Fruit fly (Drosophila melanogaster): ENCODE measurements around the gene CaMKI.

DNA sequence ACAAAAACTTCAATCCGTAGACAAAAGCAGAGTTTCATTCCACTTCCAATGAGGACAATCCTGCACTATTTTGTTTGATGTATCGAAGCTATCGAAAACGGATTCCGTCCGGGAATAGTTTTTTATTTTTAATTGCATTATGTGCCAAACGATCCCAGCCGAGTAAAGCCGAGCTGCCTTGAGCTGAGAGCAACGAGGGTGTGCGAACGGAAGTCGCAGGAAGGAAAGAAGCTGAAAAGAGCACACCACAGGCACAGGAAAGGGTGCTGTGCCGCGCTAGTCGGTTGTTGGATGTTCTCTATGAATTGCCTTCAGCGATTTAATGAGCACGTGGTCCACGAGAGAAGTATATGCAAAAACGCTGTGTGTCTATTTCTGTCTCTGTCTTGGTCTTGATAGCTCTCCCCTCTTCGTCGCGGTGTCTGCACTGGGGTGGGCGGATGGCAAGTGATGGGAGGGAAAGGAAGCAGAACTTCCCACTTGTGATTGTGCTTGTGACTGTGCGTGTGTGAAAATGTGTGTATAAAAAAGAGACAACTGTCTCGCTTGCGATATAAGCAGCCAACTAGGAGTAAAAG is 57.3 kb downstream of the CaMKI start:
- TF ChIP-seq ttk (optimal IDR thresholded peaks at IDR 0.05) (no peak), h (optimal IDR thresholded peaks at IDR 0.05) (no peak), Myc (optimal IDR thresholded peaks at IDR 0.05) (no peak)

Measured in Kc167 (cell line).